Worm (Caenorhabditis elegans) whole organism, midembryonic: ENCODE measurements around the gene syp-2.

Experiments used
- T22C8.4 ChIP-seq: fragments of 200-800 bp; sonication (Bioruptor generic); IDR thresholded peaks from 2 replicates; pipeline ENCODE4 v1.3.6; 2022; ENCODE audit warnings: missing genetic modification characterization, missing compliant biosample characterization
- cog-1 ChIP-seq: sonication (generic microtip); optimal IDR thresholded peaks from 2 replicates; lab custom pipeline; 2016; ENCODE audit warnings: missing genetic modification characterization, missing compliant biosample characterization
- flt-1 ChIP-seq: fragments of 200-800 bp; sonication (Bioruptor generic); IDR thresholded peaks from 2 replicates; pipeline ENCODE4 v1.3.6; 2022; ENCODE audit warnings: missing genetic modification characterization, missing compliant biosample characterization
- klf-2 ChIP-seq: fragments of 200-800 bp; sonication (Bioruptor generic); conservative IDR thresholded peaks from 2 replicates; pipeline ENCODE4 v1.3.6; 2022; ENCODE audit warnings: missing genetic modification reagents, missing genetic modification characterization, missing compliant biosample characterization
- med-1 ChIP-seq: sonication (generic microtip); optimal IDR thresholded peaks from 2 replicates; lab custom pipeline; 2017; ENCODE audit warnings: missing genetic modification characterization, mild to moderate bottlenecking, missing compliant biosample characterization, antibody characterized with exemption, missing genetic modification reagents; ENCODE audit not compliant: insufficient read depth
- ref-1 ChIP-seq: fragments of 200-800 bp; sonication (Bioruptor generic); conservative IDR thresholded peaks from 2 replicates; pipeline ENCODE4 v1.3.6; 2022; ENCODE audit warnings: missing genetic modification reagents, missing genetic modification characterization, missing compliant biosample characterization
- tab-1 ChIP-seq: fragments of 200-800 bp; sonication (Bioruptor generic); IDR thresholded peaks from 2 replicates; pipeline ENCODE4 v1.3.6; 2022; ENCODE audit warnings: missing genetic modification characterization, missing compliant biosample characterization
- ztf-23 ChIP-seq: fragments of 200-800 bp; sonication (Bioruptor generic); IDR thresholded peaks from 2 replicates; pipeline ENCODE4 v1.3.6; 2022; ENCODE audit warnings: missing genetic modification reagents, missing genetic modification characterization, missing compliant biosample characterization
- ztf-29 ChIP-seq: fragments of 200-800 bp; sonication (Bioruptor generic); IDR thresholded peaks from 2 replicates; pipeline ENCODE4 v1.3.6; 2022; ENCODE audit warnings: missing genetic modification reagents, missing genetic modification characterization, missing compliant biosample characterization

The syp-2 gene

ce11 chrV:5536240-5536811 is at the start of gene syp-2, which contains the start of gene cox-16:
Gene syp-2, plus strand, starts transcription at chrV:5536487.
Gene cox-16, minus strand, starts transcription at chrV:5536243.
- TF ChIP-seq klf-2 (GFP tag; lab: Robert Waterston, UW) = no peak
- no peak for TF ChIP-seq T22C8.4 (GFP tag; lab: Robert Waterston, UW)
- no peak for TF ChIP-seq ref-1
- no peak for TF ChIP-seq tab-1 (GFP tag; lab: Robert Waterston, UW)
- no peak for TF ChIP-seq cog-1 (tag; lab: Kevin White, UChicago)
- no peak for TF ChIP-seq ztf-23 (GFP tag; lab: Robert Waterston, UW)
- TF ChIP-seq flt-1 (GFP tag; lab: Robert Waterston, UW) = no peak
- TF ChIP-seq ztf-29 (GFP tag; lab: Robert Waterston, UW) = no peak

ce11 chrV:5487180-5487579 is 49.1 kb upstream of the syp-2 start:
- no peak for TF ChIP-seq ref-1
- no peak for TF ChIP-seq T22C8.4 (GFP tag; lab: Robert Waterston, UW)
- no peak for TF ChIP-seq ztf-23 (GFP tag; lab: Robert Waterston, UW)
- TF ChIP-seq ztf-29 (GFP tag; lab: Robert Waterston, UW) = no peak
- no peak for TF ChIP-seq klf-2 (GFP tag; lab: Robert Waterston, UW)
- TF ChIP-seq med-1 (GFP tag; lab: Kevin White, UChicago) = no peak

- TF ChIP-seq flt-1 (GFP tag; lab: Robert Waterston, UW) = no peak
- TF ChIP-seq ref-1 = no peak
- TF ChIP-seq tab-1 (GFP tag; lab: Robert Waterston, UW) = no peak
- TF ChIP-seq T22C8.4 (GFP tag; lab: Robert Waterston, UW) = no peak
- TF ChIP-seq klf-2 (GFP tag; lab: Robert Waterston, UW) = no peak
Observed at ce11 chrV:5488766-5489165, 47.5 kb upstream of the syp-2 start, which contains the start of gene grl-18. Gene grl-18, minus strand, starts transcription at chrV:5488866.

- no peak for TF ChIP-seq ztf-23 (GFP tag; lab: Robert Waterston, UW)
- TF ChIP-seq ref-1 = no peak
- TF ChIP-seq cog-1 (tag; lab: Kevin White, UChicago) = no peak
- TF ChIP-seq med-1 (GFP tag; lab: Kevin White, UChicago) = no peak
- no peak for TF ChIP-seq klf-2 (GFP tag; lab: Robert Waterston, UW)
Observed at ce11 chrV:5490205-5490604, 46.1 kb upstream of the syp-2 start, which contains the start of gene T05C3.6. Gene T05C3.6, plus strand, starts transcription at chrV:5490445.

- TF ChIP-seq med-1 (GFP tag; lab: Kevin White, UChicago) (no peak), klf-2 (GFP tag; lab: Robert Waterston, UW) (no peak), cog-1 (tag; lab: Kevin White, UChicago) (no peak), T22C8.4 (GFP tag; lab: Robert Waterston, UW) (no peak), flt-1 (GFP tag; lab: Robert Waterston, UW) (no peak), tab-1 (GFP tag; lab: Robert Waterston, UW) (no peak), ztf-29 (GFP tag; lab: Robert Waterston, UW) (no peak), ref-1 (no peak), ztf-23 (GFP tag; lab: Robert Waterston, UW) (no peak)
Observed at ce11 chrV:5493447-5493846, 42.8 kb upstream of the syp-2 start, which contains the start of gene T05C3.2. Gene T05C3.2, plus strand, starts transcription at chrV:5493747.

ce11 chrV:5499475-5499874 is 36.8 kb upstream of the syp-2 start:
- no peak for TF ChIP-seq klf-2 (GFP tag; lab: Robert Waterston, UW)
- no peak for TF ChIP-seq ztf-29 (GFP tag; lab: Robert Waterston, UW)
- TF ChIP-seq ref-1 = no peak
- no peak for TF ChIP-seq cog-1 (tag; lab: Kevin White, UChicago)
- TF ChIP-seq T22C8.4 (GFP tag; lab: Robert Waterston, UW) = no peak
- TF ChIP-seq ztf-23 (GFP tag; lab: Robert Waterston, UW) = no peak
- no peak for TF ChIP-seq flt-1 (GFP tag; lab: Robert Waterston, UW)
- no peak for TF ChIP-seq tab-1 (GFP tag; lab: Robert Waterston, UW)
- no peak for TF ChIP-seq med-1 (GFP tag; lab: Kevin White, UChicago)

ce11 chrV:5502701-5503100 is 33.6 kb upstream of the syp-2 start:
- TF ChIP-seq med-1 (GFP tag; lab: Kevin White, UChicago) (no peak), ztf-29 (GFP tag; lab: Robert Waterston, UW) (no peak)

- no peak for TF ChIP-seq T22C8.4 (GFP tag; lab: Robert Waterston, UW)
- no peak for TF ChIP-seq klf-2 (GFP tag; lab: Robert Waterston, UW)
- TF ChIP-seq ztf-23 (GFP tag; lab: Robert Waterston, UW) = no peak
- no peak for TF ChIP-seq ref-1
- TF ChIP-seq ztf-29 (GFP tag; lab: Robert Waterston, UW) = no peak
- TF ChIP-seq cog-1 (tag; lab: Kevin White, UChicago) = no peak
- no peak for TF ChIP-seq flt-1 (GFP tag; lab: Robert Waterston, UW)
- TF ChIP-seq tab-1 (GFP tag; lab: Robert Waterston, UW) = no peak
- TF ChIP-seq med-1 (GFP tag; lab: Kevin White, UChicago) = no peak
Observed at ce11 chrV:5504295-5504694, 32.0 kb upstream of the syp-2 start.

- TF ChIP-seq ref-1 (no peak), tab-1 (GFP tag; lab: Robert Waterston, UW) (peak; percentile 70), ztf-23 (GFP tag; lab: Robert Waterston, UW) (peak; percentile 71; the same call in 1 of the 2 replicates), ztf-29 (GFP tag; lab: Robert Waterston, UW) (no peak), cog-1 (tag; lab: Kevin White, UChicago) (peak; percentile 56), klf-2 (GFP tag; lab: Robert Waterston, UW) (no peak), med-1 (GFP tag; lab: Kevin White, UChicago) (peak; percentile 35), T22C8.4 (GFP tag; lab: Robert Waterston, UW) (0 out of 2 replicates have a peak, but pooled peaks have one; percentile 39), flt-1 (GFP tag; lab: Robert Waterston, UW) (peak; percentile 75; the same call in 1 of the 2 replicates)
Observed at ce11 chrV:5504807-5505442, 31.4 kb upstream of the syp-2 start, which contains the start of the genes dnj-19 and nhr-47. Gene dnj-19, minus strand, starts transcription at chrV:5504857. Gene nhr-47, plus strand, starts transcription at chrV:5505253.
